Fruit fly (Drosophila melanogaster) whole organism, wandering third instar larva: ENCODE measurements around the gene CG5758.
A peak's percentile ranks its signal among the peaks of the same experiment; 100 is the strongest.

Source experiments
- Abd-B ChIP-seq: fragments of >200 bp; optimal IDR thresholded peaks from 2 replicates; lab custom pipeline; 2017; ENCODE audit warnings: missing biosample characterization, missing genetic modification characterization
- CG32264 ChIP-seq: fragments of 200-800 bp; sonication (Bioruptor generic); optimal IDR thresholded peaks from 2 replicates; lab custom pipeline; 2016; ENCODE audit warnings: missing biosample characterization, missing genetic modification characterization
- CG9705 ChIP-seq: fragments of 200-800 bp; sonication (Bioruptor generic); optimal IDR thresholded peaks from 2 replicates; lab custom pipeline; 2018; ENCODE audit warnings: missing biosample characterization, mild to moderate bottlenecking, missing genetic modification characterization
- CrebA ChIP-seq: fragments of 200-800 bp; sonication (Bioruptor generic); optimal IDR thresholded peaks from 2 replicates; lab custom pipeline; 2016; ENCODE audit warnings: missing biosample characterization, mild to moderate bottlenecking, missing genetic modification characterization, borderline replicate concordance
- Dfd ChIP-seq: fragments of >200 bp; optimal IDR thresholded peaks from 2 replicates; lab custom pipeline; 2017; ENCODE audit warnings: missing biosample characterization, missing genetic modification characterization
- Dif ChIP-seq: fragments of 200-275, 200-300 bp; sonication (Bioruptor generic); optimal IDR thresholded peaks from 2 replicates; lab custom pipeline; 2018; ENCODE audit warnings: missing biosample characterization, missing genetic modification characterization; ENCODE audit not compliant: partially characterized antibody
- GATAd ChIP-seq: sonication (Bioruptor generic); optimal IDR thresholded peaks from 2 replicates; lab custom pipeline; 2016; ENCODE audit warnings: missing biosample characterization, missing genetic modification characterization
- HLH106 ChIP-seq: fragments of 200-800 bp; optimal IDR thresholded peaks from 3 replicates; lab custom pipeline; 2019; ENCODE audit warnings: missing biosample characterization, mild to moderate bottlenecking, missing genetic modification characterization, moderate library complexity
- Hnf4 ChIP-seq: fragments of 200-800 bp; sonication (Bioruptor generic); optimal IDR thresholded peaks from 2 replicates; lab custom pipeline; 2016; ENCODE audit warnings: missing biosample characterization, mild to moderate bottlenecking, missing genetic modification characterization
- Hr78 ChIP-seq: fragments of >200 bp; optimal IDR thresholded peaks from 2 replicates; lab custom pipeline; 2017; ENCODE audit warnings: missing biosample characterization, missing genetic modification characterization
- Hr83 ChIP-seq: fragments of 200-300 bp; sonication (Bioruptor generic); optimal IDR thresholded peaks from 2 replicates; lab custom pipeline; 2016; ENCODE audit warnings: missing biosample characterization, mild to moderate bottlenecking, missing genetic modification characterization, moderate library complexity; ENCODE audit not compliant: poor library complexity, severe bottlenecking
- Jra ChIP-seq: sonication (Bioruptor generic); optimal IDR thresholded peaks from 2 replicates; lab custom pipeline; 2016; ENCODE audit warnings: missing biosample characterization, missing genetic modification characterization
- Mio ChIP-seq: sonication (Bioruptor generic); optimal IDR thresholded peaks from 2 replicates; lab custom pipeline; 2016; ENCODE audit warnings: missing biosample characterization, missing genetic modification characterization
- Myc ChIP-seq: fragments of >200 bp; optimal IDR thresholded peaks from 2 replicates; lab custom pipeline; 2017
- N ChIP-seq: fragments of >200 bp; optimal IDR thresholded peaks from 2 replicates; lab custom pipeline; 2018; ENCODE audit warnings: missing biosample characterization, missing external identifiers, missing genetic modification characterization
- OdsH ChIP-seq: fragments of 200-800 bp; sonication (Bioruptor generic); optimal IDR thresholded peaks from 2 replicates; lab custom pipeline; 2016; ENCODE audit warnings: missing biosample characterization, mild to moderate bottlenecking, missing genetic modification characterization
- Rel ChIP-seq, 2 experiments: fragments of 200-800 bp; sonication (Bioruptor generic) in 1 of 2; optimal IDR thresholded peaks; 2 replicates in 1 of 2; 3 replicates in 1 of 2; lab custom pipeline; 2016 to 2019; ENCODE audit warnings: mild to moderate bottlenecking in 2 of 2, missing biosample characterization in 2 of 2, missing genetic modification characterization in 2 of 2, moderate library complexity in 1 of 2
- Sp1 ChIP-seq: fragments of 200-800 bp; sonication (Bioruptor generic); optimal IDR thresholded peaks from 3 replicates; lab custom pipeline; 2019; ENCODE audit warnings: missing biosample characterization, mild to moderate bottlenecking, missing genetic modification characterization, moderate library complexity
- Vsx2 ChIP-seq: fragments of 200-300, 225-300 bp; sonication (Bioruptor generic); optimal IDR thresholded peaks from 2 replicates; lab custom pipeline; 2018; ENCODE audit warnings: missing biosample characterization, missing genetic modification characterization; ENCODE audit not compliant: partially characterized antibody
- br ChIP-seq: fragments of 200-800 bp; sonication (Bioruptor generic); optimal IDR thresholded peaks from 2 replicates; lab custom pipeline; 2016; ENCODE audit warnings: missing biosample characterization, missing genetic modification characterization
- brk ChIP-seq: fragments of 200-800 bp; sonication (Bioruptor generic); optimal IDR thresholded peaks from 2 replicates; lab custom pipeline; 2016; ENCODE audit warnings: missing biosample characterization, mild to moderate bottlenecking, missing genetic modification characterization
- dl ChIP-seq, 2 experiments: fragments of 175-275, 200-275 bp in 1 of 2; fragments of 200-275 bp in 1 of 2; sonication (Bioruptor generic); optimal IDR thresholded peaks; lab custom pipeline; 2018; ENCODE audit warnings: mild to moderate bottlenecking in 2 of 2, missing biosample characterization in 2 of 2, missing genetic modification characterization in 2 of 2, moderate library complexity in 2 of 2; ENCODE audit not compliant: partially characterized antibody in 2 of 2, insufficient read depth in 1 of 2
- dmrt93B ChIP-seq: fragments of 200-800 bp; sonication (Bioruptor generic); optimal IDR thresholded peaks from 2 replicates; lab custom pipeline; 2018; ENCODE audit warnings: missing biosample characterization, mild to moderate bottlenecking, missing genetic modification characterization
- dsf ChIP-seq: sonication (Bioruptor generic); optimal IDR thresholded peaks from 2 replicates; lab custom pipeline; 2016; ENCODE audit warnings: missing biosample characterization, missing genetic modification characterization, borderline replicate concordance
- ey ChIP-seq: fragments of 200-800 bp; sonication (Bioruptor generic); optimal IDR thresholded peaks from 2 replicates; lab custom pipeline; 2016; ENCODE audit warnings: missing biosample characterization, missing genetic modification characterization
- foxo ChIP-seq, 2 experiments: fragments of 200-800 bp; sonication (Bioruptor generic); optimal IDR thresholded peaks; 2 replicates in 1 of 2; 3 replicates in 1 of 2; lab custom pipeline; 2016 to 2017; ENCODE audit warnings: missing biosample characterization in 2 of 2, missing genetic modification characterization in 2 of 2
- fru ChIP-seq: fragments of 200-800 bp; sonication (Bioruptor generic); optimal IDR thresholded peaks from 3 replicates; lab custom pipeline; 2016; ENCODE audit warnings: missing biosample characterization, mild to moderate bottlenecking, missing genetic modification characterization
- h ChIP-seq: fragments of 200-800 bp; sonication (Bioruptor generic); optimal IDR thresholded peaks from 3 replicates; lab custom pipeline; 2016; ENCODE audit warnings: missing biosample characterization, mild to moderate bottlenecking, missing genetic modification characterization
- jim ChIP-seq: fragments of 175-275, 200-325 bp; sonication (Bioruptor generic); optimal IDR thresholded peaks from 2 replicates; lab custom pipeline; 2016; ENCODE audit warnings: missing biosample characterization, mild to moderate bottlenecking, missing genetic modification characterization
- lola ChIP-seq: fragments of >200 bp; optimal IDR thresholded peaks from 2 replicates; lab custom pipeline; 2017; ENCODE audit warnings: missing biosample characterization, missing genetic modification characterization
- pan ChIP-seq: fragments of >200 bp; optimal IDR thresholded peaks from 2 replicates; lab custom pipeline; 2017
- psq ChIP-seq: fragments of 200-800 bp; sonication (Bioruptor generic); optimal IDR thresholded peaks from 3 replicates; lab custom pipeline; 2017; ENCODE audit warnings: missing biosample characterization, mild to moderate bottlenecking, missing genetic modification characterization, moderate library complexity
- rgr ChIP-seq: fragments of 200-800 bp; sonication (Bioruptor generic); optimal IDR thresholded peaks from 3 replicates; lab custom pipeline; 2016; ENCODE audit warnings: missing biosample characterization, mild to moderate bottlenecking, missing genetic modification characterization
- sage ChIP-seq: fragments of 200-800 bp; sonication (Bioruptor generic); optimal IDR thresholded peaks from 2 replicates; lab custom pipeline; 2016; ENCODE audit warnings: missing biosample characterization, mild to moderate bottlenecking, missing genetic modification characterization
- sv ChIP-seq: fragments of 200-800 bp; sonication (Bioruptor generic); optimal IDR thresholded peaks from 3 replicates; lab custom pipeline; 2016; ENCODE audit warnings: missing biosample characterization, missing genetic modification characterization
- tai ChIP-seq: sonication (Bioruptor generic); optimal IDR thresholded peaks from 2 replicates; lab custom pipeline; 2016; ENCODE audit warnings: missing biosample characterization, missing genetic modification characterization
- usp ChIP-seq: fragments of >200 bp; optimal IDR thresholded peaks from 2 replicates; lab custom pipeline; 2017; ENCODE audit warnings: missing biosample characterization, missing genetic modification characterization
- woc ChIP-seq: sonication (Bioruptor generic); optimal IDR thresholded peaks from 2 replicates; lab custom pipeline; 2016; ENCODE audit warnings: missing biosample characterization, mild to moderate bottlenecking, missing genetic modification characterization

The CG5758 gene

dm6 chr2L:18144268-18144834 is 24.6 kb downstream of the CG5758 start:
- TF ChIP-seq fru (no peak), foxo (GFP tag; optimal IDR thresholded peaks at IDR 0.05; lab: Kevin White, UChicago) (no peak), Abd-B (no peak), ey (GFP tag; lab: Kevin White, UChicago) (no peak), Mio (no peak), GATAd (GFP tag; lab: Kevin White, UChicago) (no peak), tai (no peak), h (GFP tag; lab: Kevin White, UChicago) (peak; percentile 22), lola (GFP tag; lab: Kevin White, UChicago) (no peak), pan (no peak), Jra (GFP tag; lab: Kevin White, UChicago) (no peak), CG9705 (GFP tag; lab: Kevin White, UChicago) (no peak), sv (GFP tag; lab: Kevin White, UChicago) (no peak), usp (no peak), dmrt93B (GFP tag; lab: Kevin White, UChicago) (no peak), Myc (no peak), Hr83 (peak; percentile 28), CG32264 (GFP tag; lab: Kevin White, UChicago) (no peak), CrebA (GFP tag; lab: Kevin White, UChicago) (no peak), Hnf4 (GFP tag; lab: Kevin White, UChicago) (no peak), Rel (GFP tag; optimal IDR thresholded peaks at IDR 0.05; lab: Kevin White, UChicago) (no peak), Rel (tag; optimal IDR thresholded peaks at IDR 0.05; lab: Kevin White, UChicago) (peak; percentile 76)

- TF ChIP-seq dsf (GFP tag; lab: Kevin White, UChicago) (peak; percentile 71), dl (GFP tag; optimal IDR thresholded peaks at IDR 0.05; lab: Kevin White, UChicago; ENCODE audit: insufficient read depth in 1 of 2, partially characterized antibody in 2 of 2) (no peak), Rel (GFP tag; optimal IDR thresholded peaks at IDR 0.05; lab: Kevin White, UChicago) (peak; percentile 90), Rel (tag; optimal IDR thresholded peaks at IDR 0.05; lab: Kevin White, UChicago) (peak; percentile 49), CG32264 (GFP tag; lab: Kevin White, UChicago) (peak; percentile 87), h (GFP tag; lab: Kevin White, UChicago) (peak; percentile 97), sv (GFP tag; lab: Kevin White, UChicago) (peak; percentile 87), br (GFP tag; lab: Kevin White, UChicago) (peak; percentile 96), CrebA (GFP tag; lab: Kevin White, UChicago) (no peak), Sp1 (GFP tag; lab: Kevin White, UChicago) (peak; percentile 93), woc (peak; percentile 93), pan (no peak), psq (GFP tag; lab: Kevin White, UChicago) (peak; percentile 93), lola (GFP tag; lab: Kevin White, UChicago) (no peak), GATAd (GFP tag; lab: Kevin White, UChicago) (peak; percentile 37), Dif (no peak), Hnf4 (GFP tag; lab: Kevin White, UChicago) (peak; percentile 97), Dfd (GFP tag; lab: Kevin White, UChicago) (no peak), Myc (no peak), fru (peak; percentile 94), rgr (peak; percentile 96), dmrt93B (GFP tag; lab: Kevin White, UChicago) (peak; percentile 87), Hr78 (GFP tag; lab: Kevin White, UChicago) (no peak), sage (GFP tag; lab: Kevin White, UChicago) (peak; percentile 92), usp (no peak), tai (peak; percentile 89), N (GFP tag; lab: Kevin White, UChicago) (no peak), brk (GFP tag; lab: Kevin White, UChicago) (peak; percentile 96), Hr83 (peak; percentile 30), HLH106 (tag; lab: Kevin White, UChicago) (peak; percentile 93), Vsx2 (no peak), ey (GFP tag; lab: Kevin White, UChicago) (peak; percentile 97), foxo (GFP tag; optimal IDR thresholded peaks at IDR 0.05; lab: Kevin White, UChicago) (peak; percentile 85 to 95), jim (GFP tag; lab: Kevin White, UChicago) (no peak), Mio (peak; percentile 72), CG9705 (GFP tag; lab: Kevin White, UChicago) (peak; percentile 64), Abd-B (no peak), Jra (GFP tag; lab: Kevin White, UChicago) (peak; percentile 95), OdsH (peak; percentile 95)
These were observed 25.5 kb downstream of the CG5758 start for dm6 chr2L:18145253-18145652.
